Worm (Caenorhabditis elegans) whole organism, L1 larva: ENCODE data around the gene T24A6.1.

ENCODE experiments used
- ces-1 ChIP-seq: fragments of 150-350 bp; optimal IDR thresholded peaks from 2 replicates; lab custom pipeline; 2014; ENCODE audit warnings: missing biosample characterization, missing genetic modification reagents, missing genetic modification characterization
- fkh-10 ChIP-seq: sonication (generic microtip); optimal IDR thresholded peaks from 2 replicates; lab custom pipeline; 2017; ENCODE audit warnings: missing biosample characterization, missing genetic modification reagents, missing genetic modification characterization
- jun-1 ChIP-seq: fragments of 150-350 bp; optimal IDR thresholded peaks from 2 replicates; lab custom pipeline; 2014; ENCODE audit warnings: missing biosample characterization, missing genetic modification reagents, missing genetic modification characterization
- lsy-2 ChIP-seq, 2 experiments: fragments of 150-350 bp; optimal IDR thresholded peaks; 2 replicates each; lab custom pipeline; 2014; ENCODE audit warnings: missing biosample characterization in 2 of 2, missing genetic modification characterization in 2 of 2
- sox-4 ChIP-seq: sonication (generic microtip); optimal IDR thresholded peaks from 2 replicates; lab custom pipeline; 2016; ENCODE audit warnings: missing genetic modification characterization, missing compliant biosample characterization
- zag-1 ChIP-seq: fragments of 150-350 bp; optimal IDR thresholded peaks from 2 replicates; lab custom pipeline; 2014; ENCODE audit warnings: missing biosample characterization, missing genetic modification characterization

- TF ChIP-seq ces-1 (no peak), fkh-10 (no peak), jun-1 (tag; lab: Kevin White, UChicago) (no peak), sox-4 (tag; lab: Kevin White, UChicago) (no peak), zag-1 (tag; lab: Kevin White, UChicago) (no peak), lsy-2 (tag; optimal IDR thresholded peaks at IDR 0.05; lab: Kevin White, UChicago) (no peak)
These were observed 16.9 kb downstream of the T24A6.1 start, which contains the start of gene grl-27 for ce11 chrV:3575759-3576158.
